Fruit fly (Drosophila melanogaster) whole organism, larva: ENCODE measurements around the gene CG32639.

Experiments used
- noc ChIP-seq: fragments of 200-800 bp; sonication (Bioruptor generic); optimal IDR thresholded peaks from 3 replicates; lab custom pipeline; 2019; ENCODE audit warnings: missing biosample characterization, mild to moderate bottlenecking, missing genetic modification characterization, moderate library complexity

Gene CG32639

DNA sequence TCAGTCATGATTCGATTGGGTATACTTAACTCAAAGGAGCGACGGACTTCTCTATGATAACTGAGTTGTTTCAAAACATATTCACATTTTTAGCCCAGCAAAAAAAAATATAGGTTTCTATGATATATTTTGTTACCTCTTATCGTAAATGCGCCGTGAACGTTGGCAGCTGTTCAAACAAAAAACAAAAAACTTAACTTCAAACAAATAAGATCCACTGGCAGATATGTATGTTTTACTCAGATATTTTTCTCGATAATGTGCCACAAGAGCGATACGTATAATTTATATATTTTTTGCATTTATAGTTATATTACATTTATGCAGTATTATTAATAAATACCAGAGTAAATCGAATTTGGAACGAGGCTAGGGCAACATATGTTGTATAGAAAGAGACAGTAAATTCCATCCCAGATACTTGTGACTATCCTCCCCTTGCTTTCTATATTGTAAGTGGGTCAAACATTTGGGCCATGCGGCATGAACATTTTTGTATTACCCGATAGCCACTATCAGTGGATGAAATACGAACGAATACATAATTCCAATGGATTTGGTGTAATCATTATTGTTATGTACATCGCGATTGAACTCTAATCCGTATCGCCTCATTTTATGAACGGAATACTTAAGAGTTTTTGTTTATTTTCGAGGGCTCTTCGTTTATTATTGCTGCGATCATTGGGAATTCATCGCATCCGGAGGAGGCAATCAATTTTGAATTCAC lies at the start of gene CG32639:
TSS of gene CG32639 (minus strand) at position 51 of the 730 bp plus-strand sequence.
- TF ChIP-seq noc (tag; lab: Kevin White, UChicago): no peak

DNA sequence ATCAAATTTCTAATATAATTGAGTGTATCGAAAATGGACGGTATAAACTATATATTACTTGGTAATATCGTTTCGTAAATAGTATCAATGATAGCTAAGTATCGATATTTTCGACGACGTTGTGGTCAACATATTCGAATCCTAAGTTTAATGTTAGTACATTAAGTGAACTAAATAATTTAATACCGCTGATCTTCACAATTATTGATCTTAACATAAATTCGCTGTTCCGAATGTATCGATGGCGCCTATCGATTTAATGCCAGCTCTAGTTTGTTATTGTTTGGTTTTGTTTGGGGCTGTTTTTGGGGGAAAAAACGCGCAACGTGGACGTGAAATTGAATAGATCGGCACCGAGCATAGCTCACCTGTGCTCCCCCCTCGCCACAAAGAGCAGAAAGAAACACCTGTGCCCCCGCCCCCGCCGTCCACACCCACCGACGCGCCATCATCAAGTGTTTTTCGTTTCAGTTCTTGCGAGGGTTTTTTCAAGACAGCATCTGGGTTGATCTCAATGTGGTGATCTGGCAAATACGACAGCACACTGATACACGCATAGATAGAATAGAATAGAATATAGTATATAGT lies 49.5 kb upstream of the CG32639 start:
- no peak for TF ChIP-seq noc (tag; lab: Kevin White, UChicago)

DNA sequence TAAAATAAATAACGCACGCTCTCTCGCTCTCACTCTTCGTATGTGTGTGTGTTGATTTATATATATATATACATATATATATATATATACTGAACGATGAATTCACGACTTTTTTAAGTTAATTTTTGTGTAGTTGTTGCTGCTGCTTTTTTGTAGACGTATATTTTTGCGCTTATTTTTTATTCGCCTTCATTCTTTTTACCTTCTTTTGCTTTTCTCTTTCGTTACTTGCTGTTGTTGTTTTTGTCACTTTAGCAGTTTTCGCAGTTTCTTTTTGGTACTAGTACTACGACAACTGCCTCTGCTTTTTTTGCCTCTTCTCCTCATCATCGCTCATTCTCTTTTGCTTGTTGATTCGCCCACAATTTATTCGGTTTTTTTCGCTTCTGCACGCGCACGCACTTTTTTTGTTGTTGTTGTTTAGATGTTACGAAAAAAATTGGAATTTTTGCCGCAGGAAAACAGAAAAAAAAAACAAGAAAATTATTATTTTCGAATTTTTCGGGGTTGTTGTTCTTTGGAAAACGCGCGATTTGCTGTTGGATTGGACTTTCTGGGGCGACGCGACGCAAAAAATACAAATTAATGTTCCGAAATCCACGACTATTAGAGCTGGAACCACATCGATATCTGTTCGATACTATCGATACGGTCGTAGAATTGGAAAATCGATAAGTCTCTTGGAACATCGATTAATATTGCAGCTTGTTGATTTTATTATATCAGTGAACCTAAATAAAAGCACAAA lies 48.8 kb upstream of the CG32639 start, which contains the start of the genes HDAC4 and CG15743:
TSS of gene HDAC4 (minus strand) at position 632 of the 748 bp plus-strand sequence.
TSS of gene CG15743 (plus strand) at position 707 of the 748 bp plus-strand sequence.
- no peak for TF ChIP-seq noc (tag; lab: Kevin White, UChicago)

DNA sequence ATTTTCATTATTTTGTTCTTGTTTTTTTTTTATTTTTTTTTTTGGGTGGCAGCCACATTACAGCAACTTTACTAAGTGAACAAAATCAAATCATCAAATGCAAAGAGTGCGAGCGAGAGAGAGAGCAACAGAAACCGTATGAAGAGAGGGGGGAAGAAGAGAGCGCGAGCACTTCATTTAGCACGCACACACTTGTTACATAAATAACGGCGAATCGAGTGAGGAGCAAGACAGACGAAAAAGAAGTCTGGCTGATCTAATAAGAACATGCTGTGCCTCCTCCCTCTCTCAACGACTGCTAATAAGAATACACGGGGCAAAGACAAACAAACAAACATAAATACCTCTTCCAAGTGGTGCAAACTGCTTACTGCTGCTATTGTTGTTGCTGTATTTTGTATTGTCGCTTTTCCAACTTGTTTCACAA lies 48.2 kb upstream of the CG32639 start:
- TF ChIP-seq noc (tag; lab: Kevin White, UChicago): no peak

DNA sequence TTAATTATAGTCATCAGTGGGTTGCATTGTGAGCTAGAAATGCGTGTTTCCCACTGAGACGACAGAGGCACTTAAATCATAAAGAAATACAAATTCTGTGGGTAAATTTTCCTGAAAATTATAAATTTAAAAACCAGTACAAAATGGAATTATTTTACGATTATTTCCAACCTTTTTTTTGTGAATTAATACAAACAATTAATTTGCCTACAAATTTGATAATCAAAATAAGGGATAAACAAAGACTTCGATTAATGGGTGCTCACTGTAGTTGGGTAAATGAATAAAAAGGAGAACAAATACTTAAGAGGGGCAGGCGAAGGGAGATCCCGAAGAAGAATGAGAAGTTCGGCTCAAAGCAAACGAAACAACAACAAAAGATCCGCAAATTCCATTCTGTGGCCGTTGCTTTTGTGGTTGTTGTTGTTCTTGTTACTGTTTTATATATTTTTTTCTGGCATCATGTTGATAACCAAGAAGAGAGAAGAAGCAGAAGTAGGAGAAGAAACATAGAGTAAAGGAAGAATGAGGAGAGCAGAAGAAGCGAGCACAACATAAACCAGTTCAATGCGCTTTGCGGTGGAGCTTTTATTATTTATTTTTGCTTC lies 47.7 kb upstream of the CG32639 start:
- peak; percentile 40 for TF ChIP-seq noc (tag; lab: Kevin White, UChicago)

DNA sequence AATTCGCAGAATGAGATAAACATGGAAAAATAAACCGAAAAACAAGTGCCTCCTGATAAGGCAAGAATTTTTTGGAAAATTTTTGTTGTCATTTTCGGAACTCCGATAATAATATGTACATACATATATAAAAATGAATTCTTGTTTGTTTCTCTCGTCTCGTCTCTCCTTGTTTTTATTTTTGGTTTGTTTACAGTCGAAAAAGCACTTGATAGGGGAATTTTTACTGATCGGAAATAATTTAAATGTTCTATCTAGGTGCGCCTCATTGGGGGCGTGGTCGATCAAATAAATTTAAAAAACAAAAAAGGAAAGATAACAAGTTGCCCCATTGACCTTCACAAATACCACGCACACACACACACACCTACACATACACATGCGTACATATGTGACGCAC lies 46.4 kb upstream of the CG32639 start:
- TF ChIP-seq noc (tag; lab: Kevin White, UChicago): no peak

DNA sequence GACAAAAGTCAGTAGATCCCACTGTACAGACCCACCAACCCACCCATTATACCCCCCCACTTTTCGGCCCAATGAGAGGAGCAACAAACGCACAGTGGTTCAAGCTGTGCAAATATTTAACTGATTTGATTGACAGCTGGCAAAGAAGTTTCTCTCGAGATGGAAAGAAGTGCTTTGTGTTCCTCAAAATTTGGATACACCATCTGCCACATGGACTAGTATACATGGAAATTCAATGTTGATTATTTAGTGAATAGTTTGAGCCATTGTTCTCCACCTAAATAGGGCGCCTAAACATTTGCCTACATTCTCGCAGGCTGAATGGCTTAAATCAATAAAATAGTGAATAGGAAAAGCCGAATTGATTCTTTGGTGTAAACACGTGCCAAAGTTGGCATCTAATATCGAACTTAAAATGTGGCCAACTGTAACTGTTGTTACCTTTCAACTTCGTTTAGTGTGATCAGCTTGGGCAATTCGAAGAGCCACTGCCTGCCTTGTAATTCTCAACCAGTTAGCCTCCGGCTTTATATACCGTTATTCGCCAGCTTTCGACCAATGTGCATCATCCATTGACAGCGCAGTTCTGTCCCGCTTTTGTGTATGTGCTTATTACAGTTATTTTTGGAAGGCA lies 45.0 kb upstream of the CG32639 start:
- TF ChIP-seq noc (tag; lab: Kevin White, UChicago): peak; percentile 1

DNA sequence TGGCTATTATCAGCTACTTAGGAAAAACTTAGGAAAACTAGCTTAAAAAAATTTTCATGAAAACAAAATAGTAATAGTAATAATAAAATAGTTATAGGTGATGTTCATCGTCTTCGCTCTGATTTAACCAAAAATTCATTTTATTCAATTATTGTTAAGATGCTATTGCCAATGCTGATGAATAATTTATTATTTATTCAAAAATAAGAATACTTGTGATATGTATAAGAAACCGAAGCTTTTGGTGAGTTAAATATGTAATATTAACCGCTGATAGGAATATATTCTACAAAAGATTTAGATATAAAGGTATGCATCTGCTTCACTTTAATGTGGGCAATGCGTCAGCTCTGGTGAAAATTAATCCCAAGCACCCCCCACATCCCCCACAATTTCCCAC lies 44.4 kb upstream of the CG32639 start:
- no peak for TF ChIP-seq noc (tag; lab: Kevin White, UChicago)

DNA sequence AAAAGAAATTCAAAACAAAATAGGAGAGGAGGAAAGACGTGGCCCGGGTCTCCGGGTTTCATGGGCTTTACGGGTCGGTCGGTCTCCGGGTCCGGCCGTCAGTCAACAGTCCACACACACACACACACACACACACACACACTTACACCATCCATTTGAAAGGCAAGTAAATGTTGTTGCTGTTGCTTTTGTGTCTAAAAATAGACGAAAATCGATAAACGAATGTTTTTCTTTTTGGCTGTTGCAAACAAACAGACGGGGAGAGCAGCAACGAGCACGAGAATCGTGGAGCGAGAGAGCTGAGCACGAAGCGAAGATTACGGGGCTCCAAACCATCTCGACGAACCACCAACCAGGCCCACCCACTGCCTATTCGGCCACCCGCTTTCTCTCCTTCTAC lies 43.9 kb upstream of the CG32639 start:
- TF ChIP-seq noc (tag; lab: Kevin White, UChicago): no peak

DNA sequence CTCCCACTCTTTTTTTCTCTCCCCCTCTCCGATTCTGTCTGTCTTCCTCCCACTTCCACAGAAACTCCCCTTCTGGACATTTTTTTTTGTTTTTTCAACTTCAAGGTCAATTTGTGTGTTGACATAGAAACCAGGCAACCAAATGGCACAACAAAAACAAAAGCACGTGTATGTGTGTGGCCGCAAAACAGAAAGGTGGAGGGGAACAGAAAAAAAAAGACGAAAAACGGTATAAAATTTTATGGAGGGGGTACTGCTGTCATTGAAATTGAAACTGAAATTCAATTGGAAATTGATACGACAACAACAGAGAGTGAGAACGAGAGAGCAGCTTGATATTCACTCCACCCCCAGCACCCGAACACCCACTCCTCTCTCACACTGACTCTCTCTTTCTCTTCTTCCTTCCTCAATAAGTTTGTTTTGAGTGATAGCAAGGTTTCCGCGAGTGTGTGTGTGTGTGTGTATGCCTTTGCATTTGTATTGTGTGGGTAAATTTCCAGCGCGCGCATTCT lies 42.2 kb upstream of the CG32639 start:
- TF ChIP-seq noc (tag; lab: Kevin White, UChicago): no peak

DNA sequence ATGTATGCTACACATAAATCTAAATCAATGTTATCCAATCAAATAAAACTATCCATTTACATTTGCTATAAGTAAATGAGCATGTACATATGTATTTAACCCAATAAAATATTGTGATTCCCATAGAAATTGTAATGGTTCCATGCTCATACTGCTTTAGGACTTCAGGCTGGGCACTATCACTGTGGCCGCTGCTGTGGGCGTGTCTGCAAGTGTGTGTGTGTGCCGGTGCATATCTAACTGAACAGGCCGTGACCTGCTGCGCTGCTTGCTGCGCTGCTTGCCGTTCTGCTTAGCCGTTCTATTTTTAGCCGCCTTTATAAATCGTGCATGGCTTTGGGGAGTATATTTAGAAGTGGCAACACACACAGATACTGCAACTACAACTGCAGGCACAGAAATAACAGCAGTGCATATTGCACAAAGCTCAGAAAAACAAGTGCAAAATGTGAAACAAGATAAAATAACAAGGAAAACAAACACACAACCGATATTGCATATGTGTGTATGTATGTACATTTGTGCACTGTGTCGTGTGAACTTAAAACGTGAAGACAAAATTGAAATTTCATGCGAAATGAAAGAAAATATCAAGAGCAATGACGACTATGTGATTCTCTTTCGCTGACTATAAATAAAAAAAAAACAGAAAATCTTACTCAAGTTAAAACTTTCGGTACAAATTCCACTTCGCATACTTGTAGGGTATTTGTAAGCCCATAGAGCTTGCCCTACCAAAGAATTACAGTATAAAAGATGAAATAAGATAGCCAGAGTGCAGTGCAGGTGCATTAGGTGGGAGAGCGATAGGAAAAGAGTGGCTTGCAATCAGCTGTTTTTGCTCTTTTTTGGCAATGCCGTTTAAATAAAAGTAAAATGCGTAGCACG lies 41.5 kb upstream of the CG32639 start:
- TF ChIP-seq noc (tag; lab: Kevin White, UChicago): no peak

DNA sequence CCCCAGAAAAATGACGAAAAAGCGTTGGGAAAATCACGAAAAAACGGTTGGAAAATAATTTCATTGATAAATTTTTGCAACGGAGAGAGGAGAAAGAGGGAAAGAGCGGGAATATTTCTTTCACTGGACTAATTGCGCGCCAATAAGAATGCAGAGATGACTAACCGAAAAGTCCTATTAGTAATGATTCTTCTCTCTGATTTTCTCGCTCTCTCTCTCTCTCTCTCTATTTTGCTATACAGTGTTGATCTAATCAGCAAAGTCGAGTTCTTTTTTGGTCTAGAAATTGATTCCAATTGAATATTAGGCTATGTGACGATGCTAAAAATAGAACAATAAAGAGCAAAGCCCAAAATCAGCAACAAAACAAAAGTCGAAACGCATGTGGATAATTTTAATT lies 40.8 kb upstream of the CG32639 start:
- TF ChIP-seq noc (tag; lab: Kevin White, UChicago): no peak

DNA sequence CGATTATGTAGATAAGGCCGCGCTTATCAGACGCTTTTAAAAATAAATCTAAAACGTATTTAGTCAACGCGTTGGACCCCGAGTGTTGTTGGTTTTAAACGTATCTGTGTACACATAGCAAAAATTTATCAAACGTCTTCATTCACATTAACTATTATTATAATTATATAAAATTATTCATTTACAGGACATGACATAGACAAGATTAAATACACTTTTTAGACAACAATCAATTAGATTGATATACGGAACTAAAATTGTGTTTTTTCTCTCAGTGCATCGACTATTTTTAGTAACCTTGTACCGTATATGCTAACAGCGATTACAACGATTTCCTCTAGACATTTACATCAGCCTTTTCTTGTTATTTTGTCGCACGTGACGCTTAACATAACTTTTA lies 40.3 kb upstream of the CG32639 start:
- TF ChIP-seq noc (tag; lab: Kevin White, UChicago): peak; percentile 85

DNA sequence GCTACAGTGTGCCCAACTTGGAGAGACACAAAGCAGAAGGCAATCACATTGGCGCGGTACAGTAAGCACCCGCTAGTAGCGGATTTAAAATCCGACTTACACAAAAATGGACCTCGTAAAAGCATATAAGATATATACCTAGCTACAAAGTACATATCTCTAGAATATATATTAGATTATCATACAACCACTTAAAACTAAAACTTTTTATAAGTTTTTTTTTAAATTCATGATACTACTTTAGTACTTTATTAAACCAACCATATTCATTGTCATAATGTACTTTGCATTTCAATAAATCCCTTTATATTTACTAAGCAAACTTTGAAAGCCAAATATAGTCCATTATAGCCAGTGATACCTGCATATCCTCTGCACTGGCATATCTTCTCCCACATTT lies 38.8 kb upstream of the CG32639 start:
- peak; percentile 66 for TF ChIP-seq noc (tag; lab: Kevin White, UChicago)
